Fruit fly (Drosophila melanogaster) whole organism, embryonic: ENCODE data around the gene Mst98Ca.
A peak's percentile ranks its signal among the peaks of the same experiment; 100 is the strongest.

Experiments used
- ATbp ChIP-seq: fragments of 200-800 bp; sonication (Bioruptor generic); optimal IDR thresholded peaks from 2 replicates; lab custom pipeline; 2017; ENCODE audit warnings: missing biosample characterization, mild to moderate bottlenecking, missing genetic modification characterization, missing genetic modification reagents
- Awh ChIP-seq: fragments of 200-800 bp; sonication (Bioruptor generic); IDR thresholded peaks from 2 replicates; pipeline ENCODE4, ENCODE4 v1.3.6; 2022; ENCODE audit warnings: missing biosample characterization, missing genetic modification characterization
- CG10147 ChIP-seq: fragments of 200-800 bp; sonication (Bioruptor generic); optimal IDR thresholded peaks from 2 replicates; lab custom pipeline; 2019; ENCODE audit warnings: missing biosample characterization, mild to moderate bottlenecking, missing genetic modification characterization, moderate library complexity
- CG10321 ChIP-seq: fragments of 200-800 bp; sonication (Bioruptor generic); IDR thresholded peaks from 2 replicates; pipeline ENCODE4 v1.3.6; 2022; ENCODE audit warnings: missing biosample characterization, missing genetic modification characterization
- CG11085 ChIP-seq: fragments of 200-800 bp; sonication (Bioruptor generic); IDR thresholded peaks from 2 replicates; pipeline ENCODE4 v1.3.6; 2022; ENCODE audit warnings: missing biosample characterization, missing genetic modification characterization
- CG11560 ChIP-seq: fragments of 200-800 bp; sonication (Bioruptor generic); IDR thresholded peaks from 3 replicates; pipeline ENCODE4 v1.3.6; 2022; ENCODE audit warnings: missing biosample characterization, missing genetic modification characterization
- CG12942 ChIP-seq: fragments of 200-800 bp; sonication (Bioruptor generic); optimal IDR thresholded peaks from 3 replicates; lab custom pipeline; 2016; ENCODE audit warnings: missing biosample characterization, missing genetic modification characterization
- CG14965 ChIP-seq: fragments of 200-800 bp; sonication (Bioruptor generic); optimal IDR thresholded peaks from 2 replicates; lab custom pipeline; 2016; ENCODE audit warnings: missing biosample characterization, missing genetic modification characterization, borderline replicate concordance
- CG15011 ChIP-seq: fragments of 200-800 bp; sonication (Bioruptor generic); optimal IDR thresholded peaks from 3 replicates; lab custom pipeline; 2018; ENCODE audit warnings: missing biosample characterization, mild to moderate bottlenecking, missing genetic modification characterization
- CG17361 ChIP-seq: fragments of 200-800 bp; sonication (Bioruptor generic); IDR thresholded peaks from 3 replicates; pipeline ENCODE4 v1.3.6; 2022; ENCODE audit warnings: missing biosample characterization, missing genetic modification characterization
- CG18011 ChIP-seq: fragments of 200-800 bp; sonication (Bioruptor generic); optimal IDR thresholded peaks from 2 replicates; lab custom pipeline; 2017; ENCODE audit warnings: missing biosample characterization, missing genetic modification characterization, mild to moderate bottlenecking, moderate library complexity, missing genotype
- CG18476 ChIP-seq: fragments of 200-800 bp; sonication (Bioruptor generic); optimal IDR thresholded peaks from 2 replicates; lab custom pipeline; 2016; ENCODE audit warnings: missing biosample characterization, mild to moderate bottlenecking, missing genetic modification characterization
- CG4282 ChIP-seq: fragments of 200-800 bp; sonication (Bioruptor generic); optimal IDR thresholded peaks from 2 replicates; lab custom pipeline; 2016; ENCODE audit warnings: missing biosample characterization, missing genetic modification characterization
- CG4360 ChIP-seq: fragments of 200-800 bp; sonication (Bioruptor generic); IDR thresholded peaks from 2 replicates; pipeline ENCODE4 v1.3.6; 2022; ENCODE audit warnings: missing biosample characterization, missing genetic modification characterization
- CG4707 ChIP-seq: fragments of 200-800 bp; sonication (Bioruptor generic); optimal IDR thresholded peaks from 2 replicates; lab custom pipeline; 2018; ENCODE audit warnings: missing biosample characterization, mild to moderate bottlenecking, missing genetic modification characterization, moderate library complexity
- CG8281 ChIP-seq: fragments of 200-800 bp; sonication (Bioruptor generic); optimal IDR thresholded peaks from 2 replicates; lab custom pipeline; 2018; ENCODE audit warnings: missing biosample characterization, mild to moderate bottlenecking, missing genetic modification characterization, moderate library complexity
- CG9215 ChIP-seq: fragments of 200-800 bp; sonication (Bioruptor generic); IDR thresholded peaks from 2 replicates; pipeline ENCODE4 v1.3.6; 2022; ENCODE audit warnings: missing biosample characterization, missing genetic modification characterization
- Dad ChIP-seq: fragments of 200-800 bp; sonication (Bioruptor generic); optimal IDR thresholded peaks from 3 replicates; lab custom pipeline; 2016; ENCODE audit warnings: missing biosample characterization, missing genetic modification characterization
- Dbx ChIP-seq: fragments of 200-800 bp; sonication (Bioruptor generic); IDR thresholded peaks from 3 replicates; pipeline ENCODE4 v1.3.6; 2022; ENCODE audit warnings: missing biosample characterization, missing genetic modification characterization
- GATAe ChIP-seq: fragments of 200-800 bp; sonication (Bioruptor generic); conservative IDR thresholded peaks from 2 replicates; pipeline ENCODE4 v1.3.6; 2022; ENCODE audit warnings: missing biosample characterization, missing genetic modification characterization
- Meics ChIP-seq: fragments of 200-800 bp; sonication (Bioruptor generic); optimal IDR thresholded peaks from 2 replicates; lab custom pipeline; 2017; ENCODE audit warnings: missing biosample characterization, mild to moderate bottlenecking, missing genetic modification characterization
- NK7.1 ChIP-seq: fragments of 200-800 bp; sonication (Bioruptor generic); optimal IDR thresholded peaks from 3 replicates; lab custom pipeline; 2016; ENCODE audit warnings: missing biosample characterization, missing genetic modification characterization
- Oli ChIP-seq: fragments of 200-800 bp; sonication (Bioruptor generic); optimal IDR thresholded peaks from 2 replicates; lab custom pipeline; 2018; ENCODE audit warnings: missing biosample characterization, mild to moderate bottlenecking, missing genetic modification characterization, moderate library complexity
- PHDP ChIP-seq: fragments of 200-800 bp; sonication (Bioruptor generic); optimal IDR thresholded peaks from 3 replicates; lab custom pipeline; 2018; ENCODE audit warnings: missing biosample characterization, mild to moderate bottlenecking, missing genetic modification characterization, moderate library complexity
- Pdp1 ChIP-seq, 2 experiments: fragments of 200-800 bp; sonication (Bioruptor generic); optimal IDR thresholded peaks; 3 replicates each; lab custom pipeline; 2016; ENCODE audit warnings: missing biosample characterization in 2 of 2, missing genetic modification characterization in 2 of 2, mild to moderate bottlenecking in 1 of 2, moderate library complexity in 1 of 2
- Side ChIP-seq: fragments of 200-800 bp; sonication (Bioruptor generic); optimal IDR thresholded peaks from 2 replicates; lab custom pipeline; 2016; ENCODE audit warnings: missing biosample characterization, missing genetic modification characterization
- ara ChIP-seq: fragments of 200-800 bp; sonication (Bioruptor generic); IDR thresholded peaks from 2 replicates; pipeline ENCODE4 v1.3.6; 2022; ENCODE audit warnings: missing biosample characterization, missing genetic modification characterization
- ase ChIP-seq: fragments of 200-800 bp; sonication (Bioruptor generic); IDR thresholded peaks from 3 replicates; pipeline ENCODE4 v1.3.6; 2022; ENCODE audit warnings: missing biosample characterization, missing genetic modification characterization
- cato ChIP-seq: fragments of 200-800 bp; sonication (Bioruptor generic); optimal IDR thresholded peaks from 2 replicates; lab custom pipeline; 2016; ENCODE audit warnings: missing biosample characterization, missing genetic modification characterization, borderline replicate concordance
- chinmo ChIP-seq: fragments of 200-800 bp; sonication (Bioruptor generic); IDR thresholded peaks from 4 replicates; pipeline ENCODE4 v1.3.6; 2022; ENCODE audit warnings: missing biosample characterization, missing genetic modification characterization; ENCODE audit not compliant: partially characterized antibody
- crol ChIP-seq: fragments of 200-800 bp; sonication (Bioruptor generic); IDR thresholded peaks from 2 replicates; pipeline ENCODE4 v1.3.6; 2022; ENCODE audit warnings: missing biosample characterization, missing genetic modification characterization
- crp ChIP-seq, 2 experiments: fragments of 200-800 bp; sonication (Bioruptor generic); optimal IDR thresholded peaks; 2 replicates in 1 of 2; 3 replicates in 1 of 2; lab custom pipeline; 2017; ENCODE audit warnings: missing biosample characterization in 2 of 2, missing genetic modification characterization in 2 of 2, mild to moderate bottlenecking in 1 of 2, moderate library complexity in 1 of 2
- dm ChIP-seq: fragments of 200-800 bp; sonication (Bioruptor generic); optimal IDR thresholded peaks from 3 replicates; lab custom pipeline; 2016; ENCODE audit warnings: missing biosample characterization, missing genetic modification characterization
- gcm ChIP-seq: fragments of 200-800 bp; sonication (Bioruptor generic); optimal IDR thresholded peaks from 2 replicates; lab custom pipeline; 2019; ENCODE audit warnings: missing biosample characterization, mild to moderate bottlenecking, missing genetic modification characterization, moderate library complexity
- gt ChIP-seq: fragments of 200-800 bp; sonication (Bioruptor generic); IDR thresholded peaks from 2 replicates; pipeline ENCODE4 v1.3.6; 2022; ENCODE audit warnings: missing biosample characterization, missing genetic modification characterization
- hb ChIP-seq: fragments of 200-800 bp; sonication (Bioruptor generic); IDR thresholded peaks from 3 replicates; pipeline ENCODE4 v1.3.6; 2022; ENCODE audit warnings: missing biosample characterization, missing genetic modification characterization; ENCODE audit not compliant: partially characterized antibody
- rib ChIP-seq: fragments of 200-800 bp; sonication (Bioruptor generic); IDR thresholded peaks from 2 replicates; pipeline ENCODE4 v1.3.6; 2022; ENCODE audit warnings: missing biosample characterization, missing genetic modification characterization
- row ChIP-seq: fragments of 200-800 bp; sonication (Bioruptor generic); IDR thresholded peaks from 3 replicates; pipeline ENCODE4 v1.3.6; 2022; ENCODE audit warnings: missing biosample characterization, missing genetic modification characterization
- sd ChIP-seq: fragments of 200-800 bp; sonication (Bioruptor generic); optimal IDR thresholded peaks from 3 replicates; lab custom pipeline; 2018; ENCODE audit warnings: missing biosample characterization, mild to moderate bottlenecking, missing genetic modification characterization, moderate library complexity
- seq ChIP-seq: fragments of 200-800 bp; sonication (Bioruptor generic); IDR thresholded peaks from 2 replicates; pipeline ENCODE4 v1.3.6; 2022; ENCODE audit warnings: missing biosample characterization, missing genetic modification characterization
- sima ChIP-seq: fragments of 200-800 bp; sonication (Bioruptor generic); optimal IDR thresholded peaks from 2 replicates; lab custom pipeline; 2016; ENCODE audit warnings: missing biosample characterization, missing genetic modification characterization
- sug ChIP-seq: fragments of 200-800 bp; optimal IDR thresholded peaks from 2 replicates; lab custom pipeline; 2019; ENCODE audit warnings: missing biosample characterization, mild to moderate bottlenecking, missing genetic modification characterization, moderate library complexity
- vfl ChIP-seq: fragments of 200-800 bp; sonication (Bioruptor generic); optimal IDR thresholded peaks from 2 replicates; lab custom pipeline; 2016; ENCODE audit warnings: missing biosample characterization, missing genetic modification characterization

Gene Mst98Ca

DNA sequence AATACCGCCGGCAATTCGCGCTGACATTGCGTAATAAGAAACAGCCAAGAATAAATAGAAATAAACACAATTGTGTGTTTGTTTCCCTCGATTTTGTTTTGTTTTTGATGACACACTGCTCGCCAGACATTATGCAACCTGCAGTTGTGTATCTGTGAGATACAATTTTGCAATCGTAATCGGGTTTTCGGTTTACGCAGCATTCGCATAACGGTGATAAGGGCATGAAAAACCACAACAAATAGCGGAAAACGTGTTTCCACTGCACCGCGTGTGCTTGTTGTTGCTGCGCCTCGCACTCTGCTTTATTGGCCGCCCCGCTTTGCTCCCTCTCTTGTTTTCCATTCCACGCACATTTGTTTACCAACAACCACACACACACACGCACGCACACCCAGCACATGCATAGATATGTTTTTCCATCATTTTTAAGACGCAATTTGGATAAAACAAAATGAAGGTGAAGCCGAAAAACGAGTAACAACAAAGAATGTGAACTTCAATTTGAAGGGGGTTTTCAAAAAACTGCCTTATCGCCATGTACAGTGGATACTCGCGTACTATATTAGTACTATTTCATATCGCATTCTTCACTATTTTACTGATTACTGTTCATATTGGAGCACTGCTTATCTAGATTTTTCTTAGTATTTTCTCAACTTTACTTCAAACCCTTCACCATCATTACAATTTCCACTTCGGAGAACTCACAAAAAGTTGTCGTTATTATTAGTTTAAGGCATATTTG, 41.7 kb downstream of the Mst98Ca start (continued):
- TF ChIP-seq GATAe (GFP tag; lab: Robert Waterston, UW) (no peak), gcm (GFP tag; lab: Kevin White, UChicago) (no peak), Oli (tag; lab: Kevin White, UChicago) (no peak), CG10147 (GFP tag; lab: Kevin White, UChicago) (no peak), Pdp1 (GFP tag; optimal IDR thresholded peaks at IDR 0.05; lab: Kevin White, UChicago) (peak in 1 of 2 experiments; percentile 98), sd (tag; lab: Kevin White, UChicago) (peak; percentile 85), NK7.1 (GFP tag; lab: Kevin White, UChicago) (no peak), rib (no peak), crol (GFP tag; lab: Robert Waterston, UW) (peak; percentile 44; the same call in 1 of the 2 replicates), crp (GFP tag; optimal IDR thresholded peaks at IDR 0.05; lab: Kevin White, UChicago) (no peak), CG4360 (peak; percentile 79), CG4282 (GFP tag; lab: Kevin White, UChicago) (no peak), dm (GFP tag; lab: Kevin White, UChicago) (peak; percentile 3), CG4707 (GFP tag; lab: Kevin White, UChicago) (no peak), sima (no peak), sug (peak; percentile 8), row (peak; percentile 7; the same call in 1 of the 3 replicates), CG14965 (GFP tag; lab: Kevin White, UChicago) (no peak), ara (no peak), seq (GFP tag; lab: Robert Waterston, UW) (no peak), chinmo (peak; percentile 91), CG8281 (tag; lab: Kevin White, UChicago) (no peak), Dad (GFP tag; lab: Kevin White, UChicago) (no peak), Meics (GFP tag; lab: Kevin White, UChicago) (no peak), CG10321 (GFP tag; lab: Robert Waterston, UW) (no peak), CG12942 (GFP tag; lab: Kevin White, UChicago) (no peak), gt (no peak), CG9215 (GFP tag; lab: Robert Waterston, UW) (no peak), Dbx (GFP tag; lab: Robert Waterston, UW) (0 out of 3 replicates have a peak, but pooled peaks have one; percentile 35), PHDP (tag; lab: Kevin White, UChicago) (peak; percentile 15), cato (GFP tag; lab: Kevin White, UChicago) (no peak), CG11560 (no peak), CG11085 (GFP tag; lab: Robert Waterston, UW) (no peak), CG18476 (no peak), CG17361 (GFP tag; lab: Robert Waterston, UW) (no peak), Side (GFP tag; lab: Kevin White, UChicago) (no peak), vfl (GFP tag; lab: Kevin White, UChicago) (no peak), CG18011 (GFP tag; lab: Kevin White, UChicago) (no peak), hb (GFP tag; lab: Robert Waterston, UW) (no peak), Awh (GFP tag; lab: Robert Waterston, UW) (no peak), CG15011 (no peak), ATbp (GFP tag; lab: Kevin White, UChicago) (no peak), ase (GFP tag; lab: Robert Waterston, UW) (no peak)
